Worm (Caenorhabditis elegans): ENCODE measurements around the gene lact-8.

Gene lact-8

DNA sequence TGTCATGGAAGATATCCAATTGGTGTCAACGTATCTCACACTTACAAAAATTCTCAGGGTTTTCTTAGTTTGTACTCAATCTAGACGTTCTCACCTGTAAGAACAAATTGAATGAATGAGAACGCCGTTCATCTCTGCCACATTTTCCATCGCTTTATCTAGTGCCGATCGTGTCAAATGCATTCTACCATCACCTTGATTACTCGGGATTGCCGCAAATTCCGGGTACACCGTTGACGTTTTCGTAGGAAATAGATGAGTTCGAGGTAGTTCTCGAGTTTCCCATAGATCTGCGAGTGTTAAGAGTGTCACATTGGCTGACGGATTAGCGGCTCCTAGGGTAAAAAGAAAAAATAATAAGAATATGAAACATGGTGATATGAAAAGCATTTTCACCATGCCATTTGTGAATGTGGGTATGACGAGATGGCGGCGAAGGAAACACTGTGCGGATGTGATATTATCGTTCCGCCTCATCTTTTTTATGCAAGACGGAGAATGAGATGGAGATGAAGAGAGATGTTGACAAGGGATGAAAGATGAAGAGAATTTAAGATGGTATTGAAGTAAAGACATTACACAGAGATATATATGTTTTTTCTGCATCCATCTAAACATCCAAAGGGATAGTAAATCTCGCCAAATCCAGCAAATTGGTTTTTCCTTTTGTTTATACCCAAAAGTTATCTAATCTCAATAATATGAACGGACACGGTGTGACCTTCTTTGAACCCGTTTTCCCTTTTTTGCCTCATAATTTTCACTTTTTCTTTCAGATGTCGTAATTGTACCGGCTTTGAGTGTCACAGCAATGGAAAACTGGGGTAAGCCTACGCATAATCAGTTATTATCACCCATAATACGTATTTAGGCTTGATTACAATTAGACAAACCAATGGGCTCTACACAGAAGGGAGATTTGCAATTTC, at the start of gene lact-8:
Gene lact-8, minus strand, starts transcription at position 445 of the 929 bp plus-strand sequence.
- TF ChIP-seq aly-1 (tag; optimal IDR thresholded peaks at IDR 0.05) (no peak), tbx-11 (GFP tag; IDR thresholded peaks at IDR 0.05) (no peak), F13C5.2 (tag; optimal IDR thresholded peaks at IDR 0.05) (no peak), B0310.2 (tag; optimal IDR thresholded peaks at IDR 0.05) (no peak), hnd-1 (tag; optimal IDR thresholded peaks at IDR 0.05) (no peak), scrt-1 (GFP tag; IDR thresholded peaks at IDR 0.05) (no peak), pes-1 (GFP tag; IDR thresholded peaks at IDR 0.05) (no peak), ceh-13 (GFP tag; optimal IDR thresholded peaks at IDR 0.05) (no peak), flt-1 (GFP tag; IDR thresholded peaks at IDR 0.05) (no peak), ama-1 (optimal IDR thresholded peaks at IDR 0.05) (no peak), ets-7 (tag; optimal IDR thresholded peaks at IDR 0.05) (no peak), hmg-4 (GFP tag; optimal IDR thresholded peaks at IDR 0.05) (no peak), tbx-37 (GFP tag; conservative IDR thresholded peaks at IDR 0.05) (no peak), hmbx-1 (tag; optimal IDR thresholded peaks at IDR 0.05) (no peak), sea-1 (GFP tag; conservative IDR thresholded peaks at IDR 0.05) (no peak)

DNA sequence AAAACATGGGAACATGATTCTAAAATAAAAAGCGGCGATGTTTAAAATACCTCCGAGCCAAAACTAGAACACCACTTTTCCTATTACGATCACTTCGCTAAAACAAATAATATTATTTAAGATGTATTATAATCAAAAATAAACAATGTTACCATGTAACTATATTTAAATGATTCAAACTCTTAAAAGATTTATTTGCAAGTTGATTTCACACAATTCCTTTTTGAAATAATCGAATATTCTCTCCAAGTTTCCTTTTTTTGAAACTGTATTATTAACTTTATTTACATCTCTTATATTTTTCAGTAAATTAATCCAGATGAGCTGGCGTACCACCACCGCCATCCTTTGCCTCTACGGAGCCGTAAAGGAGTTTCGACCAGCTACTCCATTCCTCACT, 47.8 kb upstream of the lact-8 start, which contains the start of gene folt-1:
Gene folt-1, plus strand, starts transcription at position 301 of the 400 bp plus-strand sequence.
- TF ChIP-seq ceh-36 (tag; optimal IDR thresholded peaks at IDR 0.05): no peak

DNA sequence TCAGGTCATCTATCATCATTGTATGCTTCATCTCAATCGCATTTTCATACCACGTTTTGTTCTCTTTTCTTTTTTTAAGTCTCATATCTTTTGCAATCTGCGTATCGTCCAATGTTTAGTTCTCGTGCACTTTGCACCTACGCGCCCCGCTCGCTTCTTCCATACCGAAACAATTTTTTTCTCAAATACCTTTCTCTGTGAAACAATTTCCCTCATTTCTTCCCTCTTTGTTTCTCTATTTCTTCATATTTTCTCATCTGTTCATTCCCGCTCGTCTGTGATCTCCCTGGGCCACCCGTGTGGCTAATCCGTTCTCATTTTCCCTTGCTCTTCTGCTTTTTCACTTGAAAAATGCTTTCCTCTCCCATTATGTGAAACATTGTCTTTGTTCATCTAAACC, 46.9 kb upstream of the lact-8 start:
- no peak for TF ChIP-seq hmbx-1 (tag; optimal IDR thresholded peaks at IDR 0.05)
- TF ChIP-seq tbx-37 (GFP tag; conservative IDR thresholded peaks at IDR 0.05): no peak
- no peak for TF ChIP-seq hmg-4 (GFP tag; optimal IDR thresholded peaks at IDR 0.05)
- no peak for TF ChIP-seq aly-1 (tag; optimal IDR thresholded peaks at IDR 0.05)
- no peak for TF ChIP-seq ceh-36 (tag; optimal IDR thresholded peaks at IDR 0.05)
- no peak for TF ChIP-seq ets-7 (tag; optimal IDR thresholded peaks at IDR 0.05)
- no peak for TF ChIP-seq B0310.2 (tag; optimal IDR thresholded peaks at IDR 0.05)
- no peak for TF ChIP-seq ceh-13 (GFP tag; optimal IDR thresholded peaks at IDR 0.05)
- no peak for TF ChIP-seq F13C5.2 (tag; optimal IDR thresholded peaks at IDR 0.05)
- TF ChIP-seq tra-4 (tag; optimal IDR thresholded peaks at IDR 0.05): no peak
- no peak for TF ChIP-seq ama-1 (optimal IDR thresholded peaks at IDR 0.05)
- no peak for TF ChIP-seq tbx-11 (GFP tag; IDR thresholded peaks at IDR 0.05)
- TF ChIP-seq scrt-1 (GFP tag; IDR thresholded peaks at IDR 0.05): no peak
- no peak for TF ChIP-seq hnd-1 (tag; optimal IDR thresholded peaks at IDR 0.05)
- TF ChIP-seq pes-1 (GFP tag; IDR thresholded peaks at IDR 0.05): no peak
- TF ChIP-seq flt-1 (GFP tag; IDR thresholded peaks at IDR 0.05): no peak
- no peak for TF ChIP-seq sea-1 (GFP tag; conservative IDR thresholded peaks at IDR 0.05)

DNA sequence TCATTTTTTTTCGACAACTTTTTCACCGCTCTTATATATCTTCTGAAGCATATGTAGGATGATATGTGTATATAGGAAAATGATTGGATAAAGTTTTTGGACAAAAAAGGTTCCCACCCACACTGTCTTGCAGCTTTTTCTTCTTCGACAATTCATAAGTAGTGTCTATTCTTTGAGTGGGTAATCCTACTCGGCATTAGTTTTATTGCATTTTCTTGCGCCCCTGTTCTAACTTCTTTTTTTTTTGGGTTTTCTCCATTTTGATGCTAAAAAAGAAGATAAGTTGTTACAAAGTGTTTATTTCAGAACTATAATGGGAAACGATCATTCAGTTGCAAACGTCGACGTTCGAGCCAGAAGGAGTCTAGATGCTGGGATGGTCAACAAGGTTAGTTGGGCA, 40.9 kb upstream of the lact-8 start, which contains the start of gene glb-3:
Gene glb-3, plus strand, starts transcription at position 301 of the 400 bp plus-strand sequence.
- no peak for TF ChIP-seq ama-1 (optimal IDR thresholded peaks at IDR 0.05)

DNA sequence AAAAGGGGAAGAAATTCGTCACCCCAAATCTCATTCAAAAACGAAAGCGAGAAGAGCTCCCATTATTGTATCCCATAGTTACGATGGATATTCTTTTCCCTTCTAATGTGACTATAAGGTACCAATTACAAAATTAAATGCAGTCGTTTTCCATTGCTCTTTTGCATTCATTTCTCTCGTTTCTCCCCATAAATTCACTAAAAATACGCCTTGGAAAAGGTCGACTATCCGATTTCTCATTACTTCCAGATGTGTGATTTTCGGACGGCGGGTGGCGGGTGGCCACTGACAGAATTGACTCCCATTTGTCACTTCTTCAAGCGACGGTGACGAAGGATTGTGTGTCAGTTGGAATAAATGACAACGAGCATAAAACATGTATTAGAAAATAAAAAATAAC, 40.1 kb upstream of the lact-8 start:
- TF ChIP-seq tra-4 (tag; optimal IDR thresholded peaks at IDR 0.05): no peak
- no peak for TF ChIP-seq hmg-4 (GFP tag; optimal IDR thresholded peaks at IDR 0.05)
- no peak for TF ChIP-seq flt-1 (GFP tag; IDR thresholded peaks at IDR 0.05)
- TF ChIP-seq ceh-13 (GFP tag; optimal IDR thresholded peaks at IDR 0.05): no peak
- TF ChIP-seq aly-1 (tag; optimal IDR thresholded peaks at IDR 0.05): no peak
- TF ChIP-seq hnd-1 (tag; optimal IDR thresholded peaks at IDR 0.05): no peak
- no peak for TF ChIP-seq F13C5.2 (tag; optimal IDR thresholded peaks at IDR 0.05)
- no peak for TF ChIP-seq B0310.2 (tag; optimal IDR thresholded peaks at IDR 0.05)
- no peak for TF ChIP-seq hmbx-1 (tag; optimal IDR thresholded peaks at IDR 0.05)
- TF ChIP-seq ama-1 (optimal IDR thresholded peaks at IDR 0.05): no peak
- no peak for TF ChIP-seq tbx-37 (GFP tag; conservative IDR thresholded peaks at IDR 0.05)
- TF ChIP-seq tbx-11 (GFP tag; IDR thresholded peaks at IDR 0.05): no peak
- TF ChIP-seq ets-7 (tag; optimal IDR thresholded peaks at IDR 0.05): no peak
- TF ChIP-seq sea-1 (GFP tag; conservative IDR thresholded peaks at IDR 0.05): no peak
- no peak for TF ChIP-seq scrt-1 (GFP tag; IDR thresholded peaks at IDR 0.05)
- no peak for TF ChIP-seq ceh-36 (tag; optimal IDR thresholded peaks at IDR 0.05)
- no peak for TF ChIP-seq pes-1 (GFP tag; IDR thresholded peaks at IDR 0.05)

DNA sequence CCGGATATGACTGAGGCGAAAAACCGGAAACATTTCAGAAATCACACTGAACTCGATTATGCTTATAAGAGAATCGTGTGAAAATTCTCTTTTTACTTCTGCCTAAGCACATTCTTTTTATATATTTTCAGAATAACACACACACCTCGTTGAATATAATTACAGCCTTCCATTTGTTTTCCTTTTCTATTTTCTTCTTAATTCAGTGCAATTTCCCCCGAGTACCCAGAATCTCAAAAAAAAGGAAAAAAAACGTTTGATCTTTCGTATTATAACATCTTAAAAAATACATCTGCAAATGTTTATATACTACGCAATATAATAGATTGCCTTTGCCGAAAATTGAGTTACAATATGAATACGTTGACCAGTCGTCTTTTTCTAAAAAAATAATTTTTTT, 38.4 kb upstream of the lact-8 start:
- TF ChIP-seq ceh-36 (tag; optimal IDR thresholded peaks at IDR 0.05) (no peak), ceh-13 (GFP tag; optimal IDR thresholded peaks at IDR 0.05) (no peak), B0310.2 (tag; optimal IDR thresholded peaks at IDR 0.05) (no peak), tbx-11 (GFP tag; IDR thresholded peaks at IDR 0.05) (no peak), hmbx-1 (tag; optimal IDR thresholded peaks at IDR 0.05) (no peak), flt-1 (GFP tag; IDR thresholded peaks at IDR 0.05) (no peak), ets-7 (tag; optimal IDR thresholded peaks at IDR 0.05) (no peak), sea-1 (GFP tag; conservative IDR thresholded peaks at IDR 0.05) (no peak), tra-4 (tag; optimal IDR thresholded peaks at IDR 0.05) (no peak), F13C5.2 (tag; optimal IDR thresholded peaks at IDR 0.05) (no peak), ama-1 (optimal IDR thresholded peaks at IDR 0.05) (no peak), scrt-1 (GFP tag; IDR thresholded peaks at IDR 0.05) (no peak), aly-1 (tag; optimal IDR thresholded peaks at IDR 0.05) (no peak), pes-1 (GFP tag; IDR thresholded peaks at IDR 0.05) (no peak), hnd-1 (tag; optimal IDR thresholded peaks at IDR 0.05) (no peak), tbx-37 (GFP tag; conservative IDR thresholded peaks at IDR 0.05) (no peak), hmg-4 (GFP tag; optimal IDR thresholded peaks at IDR 0.05) (no peak)

DNA sequence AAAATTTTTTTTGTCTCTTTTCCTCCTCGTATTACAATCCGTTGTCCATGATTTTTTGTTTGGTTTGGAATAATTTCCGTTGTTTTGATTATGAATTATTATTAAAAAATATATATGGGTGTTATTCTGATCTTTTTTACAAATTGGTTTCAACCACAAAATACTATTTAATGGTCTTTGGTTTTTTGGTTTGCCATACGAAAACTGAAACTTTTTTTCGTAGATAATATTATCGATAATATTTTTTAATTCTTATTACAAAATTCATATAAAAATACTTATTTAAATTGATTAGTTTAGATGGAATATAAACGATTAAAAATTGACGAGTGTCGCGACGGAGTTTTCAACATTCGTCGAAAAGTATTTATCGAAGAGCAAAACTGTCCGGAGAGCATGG, 33.8 kb upstream of the lact-8 start, which contains the start of gene jmjd-5:
Gene jmjd-5, plus strand, starts transcription at position 301 of the 400 bp plus-strand sequence.
- TF ChIP-seq ceh-13 (GFP tag; optimal IDR thresholded peaks at IDR 0.05) (no peak), ceh-36 (tag; optimal IDR thresholded peaks at IDR 0.05) (no peak), B0310.2 (tag; optimal IDR thresholded peaks at IDR 0.05) (no peak), scrt-1 (GFP tag; IDR thresholded peaks at IDR 0.05) (no peak), ets-7 (tag; optimal IDR thresholded peaks at IDR 0.05) (no peak), aly-1 (tag; optimal IDR thresholded peaks at IDR 0.05) (no peak), ama-1 (optimal IDR thresholded peaks at IDR 0.05) (no peak), hnd-1 (tag; optimal IDR thresholded peaks at IDR 0.05) (no peak), sea-1 (GFP tag; conservative IDR thresholded peaks at IDR 0.05) (no peak), hmg-4 (GFP tag; optimal IDR thresholded peaks at IDR 0.05) (no peak), tbx-11 (GFP tag; IDR thresholded peaks at IDR 0.05) (no peak), tra-4 (tag; optimal IDR thresholded peaks at IDR 0.05) (no peak), hmbx-1 (tag; optimal IDR thresholded peaks at IDR 0.05) (no peak)

Data from whole organism, early embryonic.